Fruit fly (Drosophila melanogaster) whole organism, prepupa: ENCODE results near the gene CG4619.

ENCODE experiments used
- Blimp-1 ChIP-seq: fragments of 200-800 bp; sonication (Bioruptor generic); optimal IDR thresholded peaks from 3 replicates; lab custom pipeline; 2017; ENCODE audit warnings: missing biosample characterization, missing genetic modification characterization, mild to moderate bottlenecking, moderate library complexity, missing genetic modification reagents
- CG1621 ChIP-seq: fragments of 200-800 bp; sonication (Bioruptor generic); optimal IDR thresholded peaks from 3 replicates; lab custom pipeline; 2018; ENCODE audit warnings: missing biosample characterization, mild to moderate bottlenecking, missing genetic modification characterization
- CG16779 ChIP-seq: fragments of 200-800 bp; sonication (Bioruptor generic); optimal IDR thresholded peaks from 3 replicates; lab custom pipeline; 2017; ENCODE audit warnings: missing biosample characterization, mild to moderate bottlenecking, missing genetic modification characterization
- CG32006 ChIP-seq: fragments of 200-800 bp; sonication (Bioruptor generic); optimal IDR thresholded peaks from 3 replicates; lab custom pipeline; 2017; ENCODE audit warnings: missing biosample characterization, mild to moderate bottlenecking, missing genetic modification characterization
- CG4318 ChIP-seq: fragments of 200-800 bp; sonication (Bioruptor generic); optimal IDR thresholded peaks from 3 replicates; lab custom pipeline; 2017; ENCODE audit warnings: missing biosample characterization, mild to moderate bottlenecking, missing genetic modification characterization
- CG6792 ChIP-seq: fragments of 200-800 bp; sonication (Bioruptor generic); optimal IDR thresholded peaks from 3 replicates; lab custom pipeline; 2016; ENCODE audit warnings: missing biosample characterization, missing genetic modification characterization
- CG8632 ChIP-seq: fragments of 200-800 bp; sonication (Bioruptor generic); optimal IDR thresholded peaks from 3 replicates; lab custom pipeline; 2016; ENCODE audit warnings: missing biosample characterization, missing genetic modification characterization
- Eip75B ChIP-seq: fragments of 200-800 bp; sonication (Bioruptor generic); optimal IDR thresholded peaks from 3 replicates; lab custom pipeline; 2016; ENCODE audit warnings: missing biosample characterization, missing genetic modification characterization
- Hr4 ChIP-seq: fragments of 200-800 bp; sonication (Bioruptor generic); optimal IDR thresholded peaks from 3 replicates; lab custom pipeline; 2016; ENCODE audit warnings: missing biosample characterization, missing genetic modification characterization
- Met ChIP-seq: fragments of 200-800 bp; sonication (Bioruptor generic); optimal IDR thresholded peaks from 3 replicates; lab custom pipeline; 2016; ENCODE audit warnings: missing biosample characterization, missing genetic modification characterization
- Sox102F ChIP-seq: fragments of 200-800 bp; sonication (Bioruptor generic); optimal IDR thresholded peaks from 2 replicates; lab custom pipeline; 2016; ENCODE audit warnings: missing biosample characterization, mild to moderate bottlenecking, missing genetic modification characterization
- dac ChIP-seq: fragments of 200-800 bp; sonication (Bioruptor generic); optimal IDR thresholded peaks from 2 replicates; lab custom pipeline; 2017; ENCODE audit warnings: missing biosample characterization, mild to moderate bottlenecking, missing genetic modification characterization
- ss ChIP-seq, 2 experiments: fragments of 200-800 bp; sonication (Bioruptor generic); optimal IDR thresholded peaks; 2 replicates in 1 of 2; 3 replicates in 1 of 2; lab custom pipeline; 2017 to 2018; ENCODE audit warnings: mild to moderate bottlenecking in 2 of 2, missing biosample characterization in 2 of 2, missing genetic modification characterization in 2 of 2, moderate library complexity in 1 of 2

- no peak for TF ChIP-seq Eip75B (GFP tag; lab: Kevin White, UChicago)
- no peak for TF ChIP-seq CG32006 (GFP tag; lab: Kevin White, UChicago)
- TF ChIP-seq CG8632 = no peak
- TF ChIP-seq Blimp-1 (GFP tag; lab: Kevin White, UChicago) = no peak
- TF ChIP-seq ss (GFP tag; optimal IDR thresholded peaks at IDR 0.05; lab: Kevin White, UChicago) = no peak
- no peak for TF ChIP-seq Sox102F (GFP tag; lab: Kevin White, UChicago)
- TF ChIP-seq CG6792 = no peak
- TF ChIP-seq CG1621 (tag; lab: Kevin White, UChicago) = no peak
- TF ChIP-seq CG16779 (tag; lab: Kevin White, UChicago) = no peak
- no peak for TF ChIP-seq Met (GFP tag; lab: Kevin White, UChicago)
- TF ChIP-seq Hr4 = no peak
- TF ChIP-seq CG4318 (GFP tag; lab: Kevin White, UChicago) = no peak
- no peak for TF ChIP-seq dac (GFP tag; lab: Kevin White, UChicago)
These were observed 25.9 kb upstream of the CG4619 start, which contains the start of the genes Etl1 and Srp54 for dm6 chr2L:9912570-9913260.
